Worm (Caenorhabditis elegans) whole organism, L2 larva: ENCODE data around the gene dnc-1.

Source experiments
- R02D3.7 ChIP-seq: fragments of 150-350 bp; optimal IDR thresholded peaks from 2 replicates; lab custom pipeline; 2014; ENCODE audit warnings: missing biosample characterization, missing genetic modification characterization
- blmp-1 ChIP-seq: sonication (generic microtip); optimal IDR thresholded peaks from 2 replicates; lab custom pipeline; 2017; ENCODE audit warnings: missing genetic modification characterization, mild to moderate bottlenecking, missing compliant biosample characterization, antibody characterized with exemption, moderate library complexity; ENCODE audit not compliant: insufficient read depth
- ceh-82 ChIP-seq: fragments of 150-350 bp; optimal IDR thresholded peaks from 2 replicates; lab custom pipeline; 2014; ENCODE audit warnings: missing biosample characterization, missing genetic modification characterization
- dmd-4 ChIP-seq: sonication (generic microtip); optimal IDR thresholded peaks from 2 replicates; lab custom pipeline; 2017; ENCODE audit warnings: missing biosample characterization, missing genetic modification characterization
- fos-1 ChIP-seq: fragments of 150-350 bp; optimal IDR thresholded peaks from 2 replicates; lab custom pipeline; 2014; ENCODE audit warnings: missing biosample characterization, missing genetic modification characterization
- lin-39 ChIP-seq: fragments of 150-350 bp; optimal IDR thresholded peaks from 2 replicates; lab custom pipeline; 2014; ENCODE audit warnings: missing biosample characterization, missing genetic modification reagents, missing genetic modification characterization
- mdl-1 ChIP-seq, 2 experiments: fragments of 150-350 bp in 1 of 2; sonication (generic microtip) in 1 of 2; optimal IDR thresholded peaks; 2 replicates each; lab custom pipeline; 2017; ENCODE audit warnings: missing biosample characterization in 2 of 2, missing genetic modification characterization in 2 of 2
- nhr-12 ChIP-seq: fragments of 150-350 bp; optimal IDR thresholded peaks from 2 replicates; lab custom pipeline; 2014; ENCODE audit warnings: missing biosample characterization, missing genetic modification characterization
- nhr-129 ChIP-seq: fragments of 150-350 bp; optimal IDR thresholded peaks from 2 replicates; lab custom pipeline; 2014; ENCODE audit warnings: missing biosample characterization, missing genetic modification characterization
- nhr-237 ChIP-seq: fragments of 150-350 bp; optimal IDR thresholded peaks from 2 replicates; lab custom pipeline; 2014; ENCODE audit warnings: missing biosample characterization, missing genetic modification characterization
- unc-55 ChIP-seq: fragments of 150-350 bp; sonication (generic microtip); optimal IDR thresholded peaks from 3 replicates; lab custom pipeline; 2014; ENCODE audit warnings: missing biosample characterization, missing genetic modification reagents, missing genetic modification characterization
- zag-1 ChIP-seq: fragments of 150-350 bp; optimal IDR thresholded peaks from 2 replicates; lab custom pipeline; 2014; ENCODE audit warnings: missing biosample characterization, missing genetic modification characterization
- ztf-1 ChIP-seq: fragments of 200-800 bp; sonication (Bioruptor generic); conservative IDR thresholded peaks from 2 replicates; pipeline ENCODE4 v1.3.6; 2022; ENCODE audit warnings: missing genetic modification characterization, missing compliant biosample characterization
- ztf-4 ChIP-seq: fragments of 150-350 bp; optimal IDR thresholded peaks from 2 replicates; lab custom pipeline; 2014; ENCODE audit warnings: missing biosample characterization, missing genetic modification characterization

ce11 chrIV:10966359-10966758, 33.4 kb upstream of the dnc-1 start, which contains the start of the genes aqp-3 and Y69E1A.8:
- TF ChIP-seq unc-55 (GFP tag; lab: Kevin White, UChicago), result no peak
- TF ChIP-seq fos-1 (tag; lab: Kevin White, UChicago), result no peak
- TF ChIP-seq dmd-4, result no peak
- no peak for TF ChIP-seq ceh-82 (tag; lab: Kevin White, UChicago)
- no peak for TF ChIP-seq ztf-1 (GFP tag; lab: Robert Waterston, UW)
- TF ChIP-seq mdl-1 (tag; optimal IDR thresholded peaks at IDR 0.05; lab: Kevin White, UChicago), result no peak
- no peak for TF ChIP-seq R02D3.7 (tag; lab: Kevin White, UChicago)
- TF ChIP-seq zag-1 (tag; lab: Kevin White, UChicago), result no peak
- TF ChIP-seq nhr-12 (tag; lab: Kevin White, UChicago), result no peak
- TF ChIP-seq lin-39 (tag; lab: Kevin White, UChicago), result no peak
- no peak for TF ChIP-seq blmp-1
- TF ChIP-seq ztf-4 (tag; lab: Kevin White, UChicago), result no peak
- no peak for TF ChIP-seq nhr-237 (tag; lab: Kevin White, UChicago)
- no peak for TF ChIP-seq nhr-129 (tag; lab: Kevin White, UChicago)
